Worm (Caenorhabditis elegans) whole organism, L4 larva: ENCODE data around the gene C33C12.11.

Source experiments
- D1046.2 ChIP-seq: fragments of 200-800 bp; sonication (Bioruptor generic); IDR thresholded peaks from 2 replicates; pipeline ENCODE4 v1.3.6; 2022; ENCODE audit warnings: missing genetic modification characterization, missing compliant biosample characterization
- F10B5.3 ChIP-seq: sonication (generic microtip); optimal IDR thresholded peaks from 2 replicates; lab custom pipeline; 2016; ENCODE audit warnings: mild to moderate bottlenecking, missing genetic modification characterization, missing compliant biosample characterization
- T26A8.4 ChIP-seq: fragments of 200-800 bp; sonication (Bioruptor generic); IDR thresholded peaks from 2 replicates; pipeline ENCODE4 v1.3.6; 2022; ENCODE audit warnings: missing genetic modification characterization, missing compliant biosample characterization
- Y5F2A.4 ChIP-seq: fragments of 200-800 bp; sonication (Bioruptor generic); optimal IDR thresholded peaks from 2 replicates; lab custom pipeline; 2018; ENCODE audit warnings: mild to moderate bottlenecking, missing genetic modification characterization, missing compliant biosample characterization
- ZK337.2 ChIP-seq: fragments of 200-800 bp; sonication (Bioruptor generic); IDR thresholded peaks from 2 replicates; pipeline ENCODE4 v1.3.6; 2022; ENCODE audit warnings: missing genetic modification reagents, missing genetic modification characterization, missing compliant biosample characterization
- aha-1 ChIP-seq: fragments of 150-350 bp; peaks from one replicate; lab custom pipeline; 2014; ENCODE audit warnings: missing biosample characterization, missing genetic modification characterization
- aly-2 ChIP-seq: sonication (generic microtip); optimal IDR thresholded peaks from 2 replicates; lab custom pipeline; 2018; ENCODE audit warnings: missing biosample characterization, missing genetic modification characterization
- ama-1 ChIP-seq: fragments of 150-350 bp; optimal IDR thresholded peaks from 2 replicates; lab custom pipeline; 2014; ENCODE audit warnings: inconsistent platforms, mixed read lengths
- ceh-20 ChIP-seq: fragments of 200-800 bp; sonication (Bioruptor generic); IDR thresholded peaks from 2 replicates; pipeline ENCODE4 v1.3.6; 2022; ENCODE audit warnings: missing genetic modification reagents, missing genetic modification characterization, missing compliant biosample characterization
- ceh-28 ChIP-seq: fragments of 150-350 bp; optimal IDR thresholded peaks from 2 replicates; lab custom pipeline; 2014; ENCODE audit warnings: missing biosample characterization, missing genetic modification reagents, missing genetic modification characterization
- ceh-44 ChIP-seq: fragments of 200-800 bp; sonication (Bioruptor generic); IDR thresholded peaks from 2 replicates; pipeline ENCODE4 v1.3.6; 2022; ENCODE audit warnings: missing genetic modification reagents, missing genetic modification characterization, missing compliant biosample characterization
- cey-2 ChIP-seq: sonication (generic microtip); optimal IDR thresholded peaks from 3 replicates; lab custom pipeline; 2017; ENCODE audit warnings: missing genetic modification characterization, mild to moderate bottlenecking, missing compliant biosample characterization, antibody characterized with exemption, borderline replicate concordance; ENCODE audit not compliant: insufficient read depth
- ctbp-1 ChIP-seq: fragments of 200-800 bp; sonication (Bioruptor generic); IDR thresholded peaks from 2 replicates; pipeline ENCODE4 v1.3.6; 2022; ENCODE audit warnings: missing genetic modification reagents, missing genetic modification characterization, missing compliant biosample characterization
- daf-12 ChIP-seq: fragments of 150-350 bp; optimal IDR thresholded peaks from 2 replicates; lab custom pipeline; 2014; ENCODE audit warnings: missing biosample characterization, missing genetic modification reagents, missing genetic modification characterization
- dpl-1 ChIP-seq: fragments of 150-350 bp; optimal IDR thresholded peaks from 2 replicates; lab custom pipeline; 2014; ENCODE audit warnings: missing biosample characterization, missing genetic modification reagents, missing genetic modification characterization
- dve-1 ChIP-seq: sonication (generic microtip); optimal IDR thresholded peaks from 2 replicates; lab custom pipeline; 2017; ENCODE audit warnings: antibody characterized with exemption, mild to moderate bottlenecking, missing genetic modification characterization, missing compliant biosample characterization; ENCODE audit not compliant: insufficient read depth
- fkh-10 ChIP-seq: fragments of 150-350 bp; optimal IDR thresholded peaks from 2 replicates; lab custom pipeline; 2014; ENCODE audit warnings: missing biosample characterization, missing genetic modification reagents, missing genetic modification characterization
- hlh-11 ChIP-seq: fragments of 200-800 bp; sonication (Bioruptor generic); optimal IDR thresholded peaks from 2 replicates; lab custom pipeline; 2018; ENCODE audit warnings: mild to moderate bottlenecking, missing genetic modification characterization, missing compliant biosample characterization
- hlh-30 ChIP-seq: sonication (generic microtip); optimal IDR thresholded peaks from 2 replicates; lab custom pipeline; 2017; ENCODE audit warnings: antibody characterized with exemption, mild to moderate bottlenecking, missing genetic modification characterization, missing compliant biosample characterization; ENCODE audit not compliant: insufficient read depth
- hmg-1.1 ChIP-seq: fragments of 200-800 bp; sonication (Bioruptor generic); IDR thresholded peaks from 2 replicates; pipeline ENCODE4 v1.3.6; 2022; ENCODE audit warnings: missing genetic modification reagents, missing genetic modification characterization, missing compliant biosample characterization
- lin-13 ChIP-seq: fragments of 150-350 bp; optimal IDR thresholded peaks from 2 replicates; lab custom pipeline; 2014; ENCODE audit warnings: missing biosample characterization, missing genetic modification reagents, missing genetic modification characterization
- lin-38 ChIP-seq: fragments of 200-800 bp; sonication (Bioruptor generic); IDR thresholded peaks from 2 replicates; pipeline ENCODE4 v1.3.6; 2022; ENCODE audit warnings: missing genetic modification reagents, missing genetic modification characterization, missing compliant biosample characterization
- lir-3 ChIP-seq: sonication (generic microtip); optimal IDR thresholded peaks from 2 replicates; lab custom pipeline; 2016; ENCODE audit warnings: mild to moderate bottlenecking, missing genetic modification characterization, missing compliant biosample characterization
- lsy-2 ChIP-seq, 2 experiments: fragments of 150-350 bp in 1 of 2; sonication (generic microtip) in 1 of 2; optimal IDR thresholded peaks; 2 replicates each; lab custom pipeline; 2014 to 2017; ENCODE audit warnings: missing biosample characterization in 2 of 2, missing genetic modification characterization in 2 of 2
- mep-1 ChIP-seq: fragments of 150-350 bp; sonication (generic microtip); optimal IDR thresholded peaks from 3 replicates; lab custom pipeline; 2014; ENCODE audit warnings: missing biosample characterization, missing genetic modification characterization
- mes-2 ChIP-seq: sonication (generic microtip); optimal IDR thresholded peaks from 2 replicates; lab custom pipeline; 2016; ENCODE audit warnings: missing genotype, mild to moderate bottlenecking, missing genetic modification characterization, missing compliant biosample characterization; ENCODE audit not compliant: poor library complexity, severe bottlenecking
- mxl-2 ChIP-seq: fragments of 200-800 bp; sonication (Bioruptor generic); conservative IDR thresholded peaks from 2 replicates; pipeline ENCODE4 v1.3.6; 2022; ENCODE audit warnings: missing genetic modification reagents, missing genetic modification characterization, missing compliant biosample characterization
- nhr-28 ChIP-seq: fragments of 150-350 bp; optimal IDR thresholded peaks from 2 replicates; lab custom pipeline; 2014; ENCODE audit warnings: missing biosample characterization, missing genetic modification characterization
- nhr-6 ChIP-seq: fragments of 150-350 bp; optimal IDR thresholded peaks from 2 replicates; lab custom pipeline; 2014; ENCODE audit warnings: missing biosample characterization, missing genetic modification characterization
- pha-4 ChIP-seq, 2 experiments: fragments of 150-350 bp in 1 of 2; fragments of 200-800 bp in 1 of 2; sonication (Bioruptor generic) in 1 of 2; IDR thresholded peaks in 1 of 2; optimal IDR thresholded peaks in 1 of 2; 2 replicates each; pipeline versions ENCODE4 v1.3.6 to Lab custom; 2014 to 2022; ENCODE audit warnings: missing genetic modification characterization in 2 of 2, missing genetic modification reagents in 2 of 2, missing biosample characterization in 1 of 2, missing compliant biosample characterization in 1 of 2
- rbr-2 ChIP-seq: sonication (generic microtip); optimal IDR thresholded peaks from 2 replicates; lab custom pipeline; 2016; ENCODE audit warnings: missing genotype, missing genetic modification characterization, missing compliant biosample characterization
- skn-1 ChIP-seq: fragments of 150-350 bp; optimal IDR thresholded peaks from 2 replicates; lab custom pipeline; 2014; ENCODE audit warnings: missing biosample characterization, missing genetic modification characterization
- snpc-1.2 ChIP-seq: fragments of 200-800 bp; sonication (Bioruptor generic); IDR thresholded peaks from 2 replicates; pipeline ENCODE4 v1.3.6; 2022; ENCODE audit warnings: missing genetic modification reagents, missing genetic modification characterization, missing compliant biosample characterization
- snpc-4 ChIP-seq: fragments of 150-350 bp; optimal IDR thresholded peaks from 2 replicates; lab custom pipeline; 2014; ENCODE audit warnings: missing biosample characterization, missing genetic modification characterization
- tag-97 ChIP-seq: fragments of 200-800 bp; sonication (Bioruptor generic); IDR thresholded peaks from 2 replicates; pipeline ENCODE4 v1.3.6; 2022; ENCODE audit warnings: missing genetic modification characterization, missing compliant biosample characterization
- tra-1 ChIP-seq: fragments of 200-800 bp; sonication (Bioruptor generic); IDR thresholded peaks from 2 replicates; pipeline ENCODE4 v1.3.6; 2022; ENCODE audit warnings: missing genetic modification reagents, missing genetic modification characterization, missing compliant biosample characterization
- unc-130 ChIP-seq: sonication (generic microtip); optimal IDR thresholded peaks from 2 replicates; lab custom pipeline; 2016; ENCODE audit warnings: missing genetic modification reagents, missing genetic modification characterization, missing compliant biosample characterization
- unc-62 ChIP-seq, 3 experiments: fragments of 150-350 bp in 1 of 3; sonication (generic microtip); optimal IDR thresholded peaks in 2 of 3; peaks in 1 of 3; 1 replicate in 1 of 3; 2 replicates in 2 of 3; lab custom pipeline; 2014 to 2017; ENCODE audit warnings: missing biosample characterization in 3 of 3, missing genetic modification characterization in 3 of 3, missing genetic modification reagents in 3 of 3, missing genotype in 1 of 3
- ztf-7 ChIP-seq: fragments of 150-350 bp; optimal IDR thresholded peaks from 2 replicates; lab custom pipeline; 2014; ENCODE audit warnings: missing biosample characterization, missing genetic modification characterization

Gene C33C12.11

DNA sequence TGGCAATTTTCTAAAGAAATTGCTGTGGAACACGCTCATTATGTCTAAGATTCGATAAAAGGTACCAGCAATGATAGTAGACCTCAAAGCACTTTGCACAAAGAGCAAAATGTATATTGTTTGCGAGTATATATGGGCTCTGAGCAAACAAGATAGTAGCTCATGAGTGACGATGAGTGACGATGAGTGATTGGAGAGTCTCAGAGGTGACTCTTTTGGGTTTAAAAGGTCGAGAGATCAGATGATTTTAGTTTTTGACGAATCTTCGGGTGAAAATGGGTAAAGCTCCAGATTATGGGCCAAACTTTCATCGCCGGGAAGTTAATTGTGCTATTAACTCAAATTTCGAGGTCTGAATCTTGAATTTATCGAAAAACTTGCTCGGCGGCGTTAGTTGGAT, 33.1 kb upstream of the C33C12.11 start:
- TF ChIP-seq ceh-44 (GFP tag; lab: Robert Waterston, UW) (no peak), ceh-20 (GFP tag; lab: Robert Waterston, UW) (0 out of 2 replicates have a peak, but pooled peaks have one; percentile 14), unc-62 (GFP tag; optimal IDR thresholded peaks at IDR 0.05 in 1 of 2; lab: Kevin White, UChicago) (peak in 1 of 2 experiments; percentile 98), unc-62 (tag; optimal IDR thresholded peaks at IDR 0.05; lab: Kevin White, UChicago) (no peak), tra-1 (GFP tag; lab: Robert Waterston, UW) (no peak)

DNA sequence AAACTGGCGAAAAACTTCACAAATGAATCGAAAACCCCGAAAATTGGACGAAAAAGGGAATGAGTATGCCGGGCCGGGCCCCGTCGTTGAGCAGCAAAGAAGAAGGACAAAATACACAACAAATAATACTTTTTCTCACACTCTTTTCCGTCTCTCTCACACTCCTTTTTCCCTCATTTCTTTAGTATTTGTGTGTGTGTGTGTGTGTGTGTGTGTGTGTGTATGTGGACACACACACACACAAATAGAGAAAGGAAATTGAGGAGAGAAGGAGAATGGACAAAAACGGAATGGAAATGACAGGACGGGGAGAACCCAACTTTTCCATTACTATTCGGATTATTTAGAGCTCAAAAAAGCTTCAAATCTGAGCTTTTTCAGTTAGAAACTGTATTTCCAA, 31.9 kb upstream of the C33C12.11 start:
- TF ChIP-seq hlh-11 (tag; lab: Kevin White, UChicago) (peak; percentile 31), nhr-6 (tag; lab: Kevin White, UChicago) (peak; percentile 66), mes-2 (tag; lab: Kevin White, UChicago) (peak; percentile 52), lsy-2 (tag; optimal IDR thresholded peaks at IDR 0.05; lab: Kevin White, UChicago) (peak in 1 of 2 experiments; percentile 67), ZK337.2 (GFP tag; lab: Robert Waterston, UW) (no peak), ceh-44 (GFP tag; lab: Robert Waterston, UW) (no peak), ceh-28 (tag; lab: Kevin White, UChicago) (no peak), hlh-30 (tag; lab: Kevin White, UChicago) (peak; percentile 6), dve-1 (peak; percentile 48), fkh-10 (GFP tag; lab: Kevin White, UChicago) (peak; percentile 70), mep-1 (peak; percentile 62), aly-2 (tag; lab: Kevin White, UChicago) (no peak), nhr-28 (tag; lab: Kevin White, UChicago) (peak; percentile 82), pha-4 (GFP tag; IDR thresholded peaks at IDR 0.05; lab: Robert Waterston, UW) (peak; percentile 33; the same call in 1 of the 2 replicates), pha-4 (tag; optimal IDR thresholded peaks at IDR 0.05; lab: Kevin White, UChicago) (peak; percentile 93), rbr-2 (peak; percentile 37), lin-13 (GFP tag; lab: Kevin White, UChicago) (peak; percentile 31), lir-3 (tag; lab: Kevin White, UChicago) (no peak), hmg-1.1 (GFP tag; lab: Robert Waterston, UW) (0 out of 2 replicates have a peak, but pooled peaks have one; percentile 26), dpl-1 (GFP tag; lab: Kevin White, UChicago) (peak; percentile 6)

DNA sequence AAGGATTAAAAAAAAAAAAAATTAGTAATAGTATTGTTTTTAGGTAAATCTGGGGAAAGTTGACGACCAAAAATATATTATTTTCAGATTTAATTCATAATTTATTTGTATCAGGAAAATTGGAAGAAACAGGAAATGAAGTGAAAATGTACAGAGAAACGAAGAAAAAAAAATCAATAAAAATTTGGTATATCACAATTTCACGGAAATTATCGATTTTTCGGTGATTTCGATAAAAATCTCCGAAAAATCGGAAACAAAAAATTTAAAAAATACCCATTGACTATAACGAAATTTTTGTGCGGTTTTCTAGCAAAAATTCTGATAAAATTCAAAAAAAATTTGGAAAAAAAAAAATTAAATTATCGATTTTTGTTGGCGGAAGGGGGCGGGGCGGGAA, 28.6 kb upstream of the C33C12.11 start:
- TF ChIP-seq ceh-28 (tag; lab: Kevin White, UChicago): peak; percentile 71
- no peak for TF ChIP-seq pha-4 (GFP tag; IDR thresholded peaks at IDR 0.05; lab: Robert Waterston, UW)
- no peak for TF ChIP-seq pha-4 (tag; optimal IDR thresholded peaks at IDR 0.05; lab: Kevin White, UChicago)
- no peak for TF ChIP-seq ama-1 (lab: Kevin White, UChicago)

DNA sequence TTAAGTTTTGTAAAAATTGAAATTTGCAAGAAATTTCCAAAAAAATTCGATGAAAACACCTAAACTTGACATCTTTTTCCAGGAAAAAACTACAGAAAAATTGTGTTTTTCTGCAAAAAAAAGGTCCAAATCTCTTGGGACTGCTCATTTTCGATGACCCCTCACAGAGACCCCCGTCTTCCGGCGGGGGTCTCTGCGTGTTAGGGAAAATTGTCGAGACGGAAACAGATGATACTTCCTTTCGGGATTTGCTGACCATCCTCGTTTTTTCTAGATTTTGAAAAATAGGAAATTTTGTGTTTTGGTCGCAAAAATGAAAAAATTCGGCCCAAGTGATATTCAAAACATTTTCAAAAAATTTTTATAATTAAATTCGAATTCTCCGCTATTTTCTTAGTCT, 27.8 kb upstream of the C33C12.11 start:
- TF ChIP-seq aha-1 (tag; lab: Kevin White, UChicago) (peak; percentile 84), cey-2 (tag; lab: Kevin White, UChicago) (no peak)

DNA sequence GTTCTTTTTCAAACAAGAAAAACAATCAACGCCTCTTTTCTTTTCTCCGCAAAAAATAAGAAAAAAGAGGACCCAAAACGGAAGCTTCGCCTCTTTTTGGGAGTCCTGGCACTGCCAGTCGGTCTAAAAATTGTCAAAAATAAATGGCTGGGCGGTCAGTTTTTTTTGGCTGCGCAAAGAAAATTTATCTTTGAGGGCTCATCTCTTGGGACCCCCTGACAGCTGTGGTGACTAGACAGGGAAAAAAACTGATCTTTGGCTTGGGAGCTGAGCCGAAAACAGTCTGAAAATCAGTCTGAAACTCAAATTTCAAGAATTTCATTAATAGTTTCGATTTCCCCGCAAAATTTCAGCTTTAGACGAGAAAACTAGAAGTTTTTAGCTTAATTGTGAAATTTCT, 26.9 kb upstream of the C33C12.11 start:
- no peak for TF ChIP-seq lir-3 (tag; lab: Kevin White, UChicago)
- peak; percentile 95 for TF ChIP-seq aha-1 (tag; lab: Kevin White, UChicago)
- TF ChIP-seq, all 104 proteins: peak for 1

DNA sequence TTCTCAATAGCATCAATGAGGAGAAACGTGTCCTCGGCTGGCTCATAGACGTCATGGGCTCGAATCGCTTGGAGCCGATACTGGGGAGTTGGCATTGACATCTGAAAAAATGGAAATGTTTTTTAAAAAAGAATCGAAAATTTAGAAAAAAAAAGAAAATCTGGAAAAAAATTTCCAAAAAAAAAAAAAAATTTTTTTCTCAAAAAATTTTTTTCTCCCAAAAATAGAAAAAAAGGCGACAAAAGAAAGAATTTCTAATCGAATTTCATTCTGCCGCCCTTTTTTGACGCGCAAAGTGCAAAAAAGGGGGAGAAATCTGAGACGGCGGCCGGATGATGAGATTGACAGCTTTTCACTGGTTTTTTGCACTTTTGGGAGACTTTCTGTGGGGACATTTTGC, 25.7 kb upstream of the C33C12.11 start, which contains the start of gene mtq-2:
Gene mtq-2, minus strand, starts transcription at position 101 of the 400 bp plus-strand sequence.
- TF ChIP-seq rbr-2 (no peak), tag-97 (GFP tag; lab: Robert Waterston, UW) (no peak), snpc-4 (no peak), lsy-2 (tag; optimal IDR thresholded peaks at IDR 0.05; lab: Kevin White, UChicago) (no peak), unc-62 (GFP tag; optimal IDR thresholded peaks at IDR 0.05 in 1 of 2; lab: Kevin White, UChicago) (no peak), unc-62 (tag; optimal IDR thresholded peaks at IDR 0.05; lab: Kevin White, UChicago) (no peak), aha-1 (tag; lab: Kevin White, UChicago) (no peak), T26A8.4 (no peak), ztf-7 (tag; lab: Kevin White, UChicago) (no peak), ctbp-1 (GFP tag; lab: Robert Waterston, UW) (no peak), F10B5.3 (tag; lab: Kevin White, UChicago) (no peak), daf-12 (no peak), mxl-2 (GFP tag; lab: Robert Waterston, UW) (no peak), unc-130 (no peak), lin-38 (GFP tag; lab: Robert Waterston, UW) (no peak), ama-1 (lab: Kevin White, UChicago) (no peak), Y5F2A.4 (GFP tag; lab: Kevin White, UChicago) (no peak), skn-1 (tag; lab: Kevin White, UChicago) (no peak), D1046.2 (no peak), snpc-1.2 (GFP tag; lab: Robert Waterston, UW) (no peak)
